Worm (Caenorhabditis elegans) whole organism, late embryonic: ENCODE data around the gene pqn-83.

ENCODE experiments used
- F13H6.1 ChIP-seq: sonication (generic microtip); optimal IDR thresholded peaks from 2 replicates; lab custom pipeline; 2016; ENCODE audit warnings: missing genetic modification characterization, missing compliant biosample characterization
- K09A11.1 ChIP-seq: sonication (generic microtip); optimal IDR thresholded peaks from 2 replicates; lab custom pipeline; 2017; ENCODE audit warnings: antibody characterized with exemption, mild to moderate bottlenecking, missing genetic modification characterization, missing compliant biosample characterization; ENCODE audit not compliant: insufficient read depth
- T23F11.4 ChIP-seq: fragments of 200-800 bp; sonication (Bioruptor generic); optimal IDR thresholded peaks from 2 replicates; lab custom pipeline; 2018; ENCODE audit warnings: mild to moderate bottlenecking, missing genetic modification characterization, missing compliant biosample characterization
- Y22D7AL.16 ChIP-seq: sonication (generic microtip); optimal IDR thresholded peaks from 2 replicates; lab custom pipeline; 2016; ENCODE audit warnings: missing genetic modification characterization, missing compliant biosample characterization
- ceh-18 ChIP-seq: sonication (generic microtip); optimal IDR thresholded peaks from 2 replicates; lab custom pipeline; 2016; ENCODE audit warnings: missing genetic modification characterization, missing compliant biosample characterization
- ceh-2 ChIP-seq: sonication (generic microtip); optimal IDR thresholded peaks from 2 replicates; lab custom pipeline; 2016; ENCODE audit warnings: missing genotype, missing genetic modification characterization, missing compliant biosample characterization
- ceh-22 ChIP-seq: sonication (generic microtip); optimal IDR thresholded peaks from 2 replicates; lab custom pipeline; 2017; ENCODE audit warnings: missing biosample characterization, missing genetic modification characterization
- ceh-24 ChIP-seq: sonication (generic microtip); optimal IDR thresholded peaks from 2 replicates; lab custom pipeline; 2016; ENCODE audit warnings: mild to moderate bottlenecking, missing genetic modification characterization, missing compliant biosample characterization
- ceh-31 ChIP-seq: sonication (generic microtip); optimal IDR thresholded peaks from 2 replicates; lab custom pipeline; 2016; ENCODE audit warnings: missing genetic modification characterization, missing compliant biosample characterization
- ceh-34 ChIP-seq: sonication (generic microtip); optimal IDR thresholded peaks from 2 replicates; lab custom pipeline; 2016; ENCODE audit warnings: mild to moderate bottlenecking, missing genetic modification characterization, missing compliant biosample characterization
- ceh-6 ChIP-seq: fragments of 200-800 bp; sonication (Bioruptor generic); optimal IDR thresholded peaks from 2 replicates; lab custom pipeline; 2018; ENCODE audit warnings: mild to moderate bottlenecking, missing genetic modification characterization, missing compliant biosample characterization
- ceh-9 ChIP-seq: sonication (generic microtip); optimal IDR thresholded peaks from 2 replicates; lab custom pipeline; 2016; ENCODE audit warnings: mild to moderate bottlenecking, missing genetic modification characterization, inconsistent platforms, missing compliant biosample characterization
- dve-1 ChIP-seq: sonication (generic microtip); optimal IDR thresholded peaks from 2 replicates; lab custom pipeline; 2017; ENCODE audit warnings: antibody characterized with exemption, mild to moderate bottlenecking, missing genetic modification characterization, missing compliant biosample characterization
- elt-4 ChIP-seq: sonication (generic microtip); optimal IDR thresholded peaks from 2 replicates; lab custom pipeline; 2016; ENCODE audit warnings: missing genetic modification characterization, missing compliant biosample characterization
- eyg-1 ChIP-seq: sonication (generic microtip); optimal IDR thresholded peaks from 2 replicates; lab custom pipeline; 2016; ENCODE audit warnings: missing genotype, missing genetic modification characterization, missing compliant biosample characterization
- fax-1 ChIP-seq: sonication (generic microtip); optimal IDR thresholded peaks from 2 replicates; lab custom pipeline; 2016; ENCODE audit warnings: missing genotype, missing genetic modification characterization, missing compliant biosample characterization
- fkh-6 ChIP-seq: sonication (generic microtip); optimal IDR thresholded peaks from 2 replicates; lab custom pipeline; 2016; ENCODE audit warnings: missing genetic modification characterization, missing compliant biosample characterization
- gmeb-2 ChIP-seq: sonication (generic microtip); optimal IDR thresholded peaks from 2 replicates; lab custom pipeline; 2016; ENCODE audit warnings: missing genetic modification characterization, inconsistent platforms, missing compliant biosample characterization
- hlh-13 ChIP-seq: fragments of 200-800 bp; sonication (Bioruptor generic); optimal IDR thresholded peaks from 2 replicates; lab custom pipeline; 2018; ENCODE audit warnings: mild to moderate bottlenecking, missing genetic modification characterization, missing compliant biosample characterization
- hlh-15 ChIP-seq: sonication (generic microtip); optimal IDR thresholded peaks from 2 replicates; lab custom pipeline; 2016; ENCODE audit warnings: missing genetic modification characterization, missing compliant biosample characterization
- lim-6 ChIP-seq: sonication (generic microtip); optimal IDR thresholded peaks from 2 replicates; lab custom pipeline; 2016; ENCODE audit warnings: missing genetic modification characterization, missing compliant biosample characterization
- lin-11 ChIP-seq: fragments of 200-800 bp; sonication (Bioruptor generic); optimal IDR thresholded peaks from 2 replicates; lab custom pipeline; 2018; ENCODE audit warnings: mild to moderate bottlenecking, missing genetic modification characterization, missing compliant biosample characterization
- madf-2 ChIP-seq: sonication (generic microtip); optimal IDR thresholded peaks from 2 replicates; lab custom pipeline; 2017; ENCODE audit warnings: missing genetic modification characterization, missing compliant biosample characterization
- nhr-11 ChIP-seq: fragments of 150-350 bp; optimal IDR thresholded peaks from 2 replicates; lab custom pipeline; 2014; ENCODE audit warnings: missing biosample characterization, missing genetic modification characterization
- nhr-232 ChIP-seq: sonication (generic microtip); optimal IDR thresholded peaks from 2 replicates; lab custom pipeline; 2016; ENCODE audit warnings: missing genetic modification characterization, missing compliant biosample characterization
- npax-4 ChIP-seq: sonication (generic microtip); optimal IDR thresholded peaks from 2 replicates; lab custom pipeline; 2016; ENCODE audit warnings: missing genetic modification characterization, missing compliant biosample characterization
- odd-2 ChIP-seq: sonication (generic microtip); optimal IDR thresholded peaks from 2 replicates; lab custom pipeline; 2017; ENCODE audit warnings: antibody characterized with exemption, mild to moderate bottlenecking, missing genetic modification characterization, missing compliant biosample characterization
- pag-3 ChIP-seq: sonication (generic microtip); optimal IDR thresholded peaks from 2 replicates; lab custom pipeline; 2016; ENCODE audit warnings: missing compliant biosample characterization, missing genetic modification characterization, borderline replicate concordance
- pat-9 ChIP-seq: fragments of 200-800 bp; sonication (Bioruptor generic); optimal IDR thresholded peaks from 2 replicates; lab custom pipeline; 2018; ENCODE audit warnings: mild to moderate bottlenecking, missing genetic modification characterization, moderate library complexity, missing compliant biosample characterization
- pha-2 ChIP-seq: sonication (generic microtip); optimal IDR thresholded peaks from 2 replicates; lab custom pipeline; 2017; ENCODE audit warnings: mild to moderate bottlenecking, missing genetic modification characterization, missing compliant biosample characterization
- pqm-1 ChIP-seq: sonication (generic microtip); optimal IDR thresholded peaks from 2 replicates; lab custom pipeline; 2016; ENCODE audit warnings: missing genetic modification characterization, missing compliant biosample characterization
- pros-1 ChIP-seq: fragments of 150-350 bp; optimal IDR thresholded peaks from 2 replicates; lab custom pipeline; 2014; ENCODE audit warnings: missing biosample characterization, missing genetic modification reagents, missing genetic modification characterization
- ref-2 ChIP-seq: sonication (generic microtip); optimal IDR thresholded peaks from 2 replicates; lab custom pipeline; 2016; ENCODE audit warnings: missing genetic modification characterization, missing compliant biosample characterization
- sdc-2 ChIP-seq: sonication (generic microtip); optimal IDR thresholded peaks from 2 replicates; lab custom pipeline; 2016; ENCODE audit warnings: missing genotype, missing genetic modification characterization, missing compliant biosample characterization
- sox-2 ChIP-seq: fragments of 200-800 bp; sonication (Bioruptor generic); IDR thresholded peaks from 2 replicates; pipeline ENCODE4 v1.3.6; 2022; ENCODE audit warnings: missing genetic modification reagents, missing genetic modification characterization, missing compliant biosample characterization
- sox-4 ChIP-seq: sonication (generic microtip); optimal IDR thresholded peaks from 2 replicates; lab custom pipeline; 2017; ENCODE audit warnings: mild to moderate bottlenecking, missing genetic modification characterization, inconsistent platforms, missing compliant biosample characterization
- syd-9 ChIP-seq: sonication (generic microtip); optimal IDR thresholded peaks from 2 replicates; lab custom pipeline; 2016; ENCODE audit warnings: mild to moderate bottlenecking, missing genetic modification characterization, moderate library complexity, missing compliant biosample characterization
- tbx-2 ChIP-seq: sonication (generic microtip); optimal IDR thresholded peaks from 2 replicates; lab custom pipeline; 2016; ENCODE audit warnings: missing genetic modification characterization, missing compliant biosample characterization
- ttx-3 ChIP-seq: sonication (generic microtip); optimal IDR thresholded peaks from 2 replicates; lab custom pipeline; 2016; ENCODE audit warnings: missing genetic modification reagents, missing genetic modification characterization, missing compliant biosample characterization
- unc-3 ChIP-seq, 2 experiments: fragments of 200-800 bp in 1 of 2; sonication (Bioruptor generic) in 1 of 2; sonication (generic microtip) in 1 of 2; conservative IDR thresholded peaks in 1 of 2; optimal IDR thresholded peaks in 1 of 2; 2 replicates each; pipeline versions ENCODE4 v1.3.6 to Lab custom; 2016 to 2022; ENCODE audit warnings: missing compliant biosample characterization in 2 of 2, missing genetic modification characterization in 2 of 2, missing genetic modification reagents in 1 of 2
- unc-55 ChIP-seq: sonication (generic microtip); optimal IDR thresholded peaks from 2 replicates; lab custom pipeline; 2017; ENCODE audit warnings: missing biosample characterization, missing genetic modification reagents, missing genetic modification characterization
- unc-86 ChIP-seq: sonication (generic microtip); optimal IDR thresholded peaks from 2 replicates; lab custom pipeline; 2016; ENCODE audit warnings: missing genetic modification characterization, missing compliant biosample characterization
- zip-5 ChIP-seq: sonication (generic microtip); optimal IDR thresholded peaks from 2 replicates; lab custom pipeline; 2016; ENCODE audit warnings: missing genetic modification characterization, missing compliant biosample characterization

Gene pqn-83

DNA sequence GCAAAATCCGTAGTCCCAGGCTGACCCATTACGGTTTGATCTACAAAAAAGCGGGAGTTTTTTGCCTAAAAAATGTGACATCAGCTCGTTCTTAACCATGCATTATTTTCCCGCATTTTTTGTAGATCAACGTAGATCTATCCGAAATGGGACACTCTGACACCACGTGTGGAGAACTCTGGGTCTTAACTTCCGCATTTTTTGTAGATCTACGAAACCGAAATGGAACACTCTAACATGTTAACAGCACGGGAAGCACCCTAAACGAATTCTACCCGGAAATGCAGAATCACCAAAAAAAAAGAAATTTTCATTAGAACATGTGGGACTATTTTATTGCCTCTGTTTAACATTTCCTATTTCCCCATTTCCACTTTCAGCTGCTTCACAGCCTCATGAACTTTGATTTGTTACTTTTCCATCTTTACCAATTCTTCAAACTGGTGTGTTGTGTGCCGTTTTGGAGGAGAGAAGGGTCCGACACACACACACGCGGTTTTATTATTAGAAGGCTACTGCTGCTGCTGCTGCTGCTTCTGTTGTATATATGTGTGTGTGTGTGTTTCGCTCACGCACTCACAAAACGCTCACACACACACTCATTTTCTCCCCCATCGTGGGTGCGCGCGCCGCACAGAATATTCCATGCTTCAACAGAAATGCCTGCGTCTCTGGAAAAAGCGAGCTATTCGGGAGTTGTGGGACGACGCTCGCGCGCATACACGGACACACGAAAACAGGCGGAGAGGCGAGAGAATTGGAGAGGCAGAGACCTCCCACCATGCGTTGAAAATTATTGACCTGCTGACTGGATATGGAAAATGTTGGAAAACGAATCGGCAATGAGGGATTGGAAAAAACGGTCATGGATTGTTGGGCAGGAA, 31.1 kb downstream of the pqn-83 start (continued):
- no peak for TF ChIP-seq nhr-11 (tag; lab: Kevin White, UChicago)
- TF ChIP-seq elt-4 (tag; lab: Kevin White, UChicago): no peak
- no peak for TF ChIP-seq npax-4 (tag; lab: Kevin White, UChicago)
- peak; percentile 70 for TF ChIP-seq pros-1 (tag; lab: Kevin White, UChicago)
- TF ChIP-seq ceh-18: peak; percentile 96
- no peak for TF ChIP-seq ceh-9 (tag; lab: Kevin White, UChicago)
- TF ChIP-seq dve-1 (tag; lab: Kevin White, UChicago): peak; percentile 86
- TF ChIP-seq pqm-1 (tag; lab: Kevin White, UChicago): no peak
- TF ChIP-seq odd-2 (tag; lab: Kevin White, UChicago): no peak
- no peak; the same call in 1 of the 2 replicates for TF ChIP-seq unc-3 (GFP tag; conservative IDR thresholded peaks at IDR 0.05; lab: Robert Waterston, UW)
- peak; percentile 65 for TF ChIP-seq unc-3 (tag; optimal IDR thresholded peaks at IDR 0.05; lab: Kevin White, UChicago)
- TF ChIP-seq Y22D7AL.16 (tag; lab: Kevin White, UChicago): no peak
- TF ChIP-seq fax-1 (tag; lab: Kevin White, UChicago): peak; percentile 31
- TF ChIP-seq ceh-31 (tag; lab: Kevin White, UChicago): peak; percentile 97
- TF ChIP-seq T23F11.4 (GFP tag; lab: Kevin White, UChicago): peak; percentile 77
- peak; percentile 92 for TF ChIP-seq ref-2 (tag; lab: Kevin White, UChicago)
- no peak for TF ChIP-seq madf-2
- TF ChIP-seq sox-4 (tag; lab: Kevin White, UChicago): no peak
- TF ChIP-seq pha-2 (tag; lab: Kevin White, UChicago): peak; percentile 56
- peak; percentile 23 for TF ChIP-seq K09A11.1 (tag; lab: Kevin White, UChicago)
- TF ChIP-seq unc-55: peak; percentile 83
- TF ChIP-seq unc-86 (tag; lab: Kevin White, UChicago): peak; percentile 72
- no peak for TF ChIP-seq ceh-24 (tag; lab: Kevin White, UChicago)
- TF ChIP-seq gmeb-2 (tag; lab: Kevin White, UChicago): peak; percentile 1
- no peak for TF ChIP-seq hlh-15 (tag; lab: Kevin White, UChicago)
- peak; percentile 4 for TF ChIP-seq lin-11 (tag; lab: Kevin White, UChicago)
- peak; percentile 45 for TF ChIP-seq eyg-1 (tag; lab: Kevin White, UChicago)
- TF ChIP-seq lim-6: peak; percentile 66
- peak; percentile 68 for TF ChIP-seq ceh-2 (tag; lab: Kevin White, UChicago)
- TF ChIP-seq sox-2: no peak
- TF ChIP-seq zip-5 (tag; lab: Kevin White, UChicago): no peak
- peak; percentile 90 for TF ChIP-seq tbx-2 (tag; lab: Kevin White, UChicago)
- TF ChIP-seq F13H6.1 (tag; lab: Kevin White, UChicago): peak; percentile 55
- TF ChIP-seq fkh-6: peak; percentile 38
- peak; percentile 62 for TF ChIP-seq ceh-6 (GFP tag; lab: Kevin White, UChicago)
- peak; percentile 61 for TF ChIP-seq pag-3 (tag; lab: Kevin White, UChicago)
- no peak for TF ChIP-seq nhr-232 (tag; lab: Kevin White, UChicago)
- TF ChIP-seq syd-9 (tag; lab: Kevin White, UChicago): peak; percentile 81
- TF ChIP-seq pat-9 (tag; lab: Kevin White, UChicago): peak; percentile 55

DNA sequence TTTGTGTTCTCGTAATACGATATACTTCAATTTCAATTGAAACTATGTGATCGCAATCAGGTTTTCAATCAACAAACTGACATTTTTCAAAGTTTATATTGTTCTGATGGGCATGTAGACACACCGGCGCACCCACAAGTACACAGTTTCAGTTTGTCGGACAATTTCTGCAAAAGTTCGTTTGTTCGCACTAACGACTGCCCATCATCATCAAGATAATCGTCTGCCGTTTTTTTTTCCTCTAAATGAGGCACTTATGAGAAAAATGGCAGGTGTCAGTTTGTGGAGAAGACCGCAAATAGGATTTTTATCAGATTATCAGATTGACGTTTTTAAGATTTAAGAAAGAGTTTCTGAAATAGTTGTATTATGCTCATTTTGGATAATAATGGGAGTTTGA, 32.4 kb downstream of the pqn-83 start:
- TF ChIP-seq npax-4 (tag; lab: Kevin White, UChicago): no peak
- no peak for TF ChIP-seq unc-86 (tag; lab: Kevin White, UChicago)
- TF ChIP-seq sdc-2 (tag; lab: Kevin White, UChicago): no peak
- no peak for TF ChIP-seq ceh-22 (tag; lab: Kevin White, UChicago)
- no peak for TF ChIP-seq ceh-34 (tag; lab: Kevin White, UChicago)
- no peak for TF ChIP-seq hlh-15 (tag; lab: Kevin White, UChicago)
- no peak for TF ChIP-seq hlh-13 (GFP tag; lab: Kevin White, UChicago)
- no peak for TF ChIP-seq F13H6.1 (tag; lab: Kevin White, UChicago)
- TF ChIP-seq zip-5 (tag; lab: Kevin White, UChicago): no peak
- no peak for TF ChIP-seq ttx-3 (tag; lab: Kevin White, UChicago)
- TF ChIP-seq ceh-2 (tag; lab: Kevin White, UChicago): no peak
- TF ChIP-seq, all 69 proteins: peak for 0
